Fruit fly (Drosophila melanogaster): Measurements from ENCODE around the gene Dus2.

Dus2 gene

DNA sequence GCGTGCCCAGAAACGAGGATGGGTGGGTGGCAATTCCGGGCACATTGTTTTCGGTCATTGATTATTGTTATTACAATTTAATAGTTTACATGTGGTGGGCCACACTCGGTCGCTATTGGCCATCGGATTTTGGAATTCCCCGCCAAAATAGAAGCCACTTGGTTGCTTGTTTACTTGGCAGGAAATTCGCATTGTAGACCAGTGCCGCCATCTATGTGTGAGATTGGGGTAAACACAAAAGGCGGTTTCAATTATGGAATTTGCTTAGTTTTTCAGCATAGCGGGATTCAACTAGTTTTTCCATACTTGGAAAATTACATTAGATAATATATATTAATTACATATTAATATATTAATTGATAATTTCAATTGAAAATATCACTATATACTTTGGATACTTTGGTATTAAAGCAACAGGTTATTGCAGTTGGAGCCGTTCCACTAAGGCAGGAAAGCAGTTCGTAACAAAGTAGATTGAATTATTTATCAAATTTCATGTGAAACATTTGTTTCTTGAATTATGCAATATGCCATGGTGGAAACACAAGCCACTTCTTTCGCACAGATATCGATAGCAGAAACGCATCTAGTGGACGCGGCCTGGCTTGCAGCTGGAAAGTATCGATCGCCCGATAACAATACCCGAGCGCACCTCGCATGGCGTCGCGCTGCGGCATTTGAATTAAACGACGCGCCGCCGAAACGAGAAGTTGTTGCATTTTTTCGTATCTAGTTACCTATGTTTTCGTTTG, 9.4 kb downstream of the Dus2 start, which contains the start of gene mud:
TSS of gene mud (plus strand) at position 698 of the 752 bp plus-strand sequence.
- TF ChIP-seq grau (tag; optimal IDR thresholded peaks at IDR 0.05), result peak; percentile 43
- TF ChIP-seq Oli (tag; optimal IDR thresholded peaks at IDR 0.05), result peak; percentile 14
- TF ChIP-seq CG13894 (tag; optimal IDR thresholded peaks at IDR 0.05), result no peak
- peak; percentile 20 for TF ChIP-seq zfh2 (GFP tag; optimal IDR thresholded peaks at IDR 0.05)
- TF ChIP-seq CTCF (GFP tag; optimal IDR thresholded peaks at IDR 0.05), result peak; percentile 91
- TF ChIP-seq CG6272 (GFP tag; IDR thresholded peaks at IDR 0.05), result no peak
- no peak for TF ChIP-seq hth (optimal IDR thresholded peaks at IDR 0.05)
- no peak for TF ChIP-seq fd64A (GFP tag; optimal IDR thresholded peaks at IDR 0.05)
- no peak for TF ChIP-seq CG1233 (GFP tag; optimal IDR thresholded peaks at IDR 0.05)
- no peak for TF ChIP-seq corto (GFP tag; optimal IDR thresholded peaks at IDR 0.05)
- TF ChIP-seq HLH54F (GFP tag; optimal IDR thresholded peaks at IDR 0.05), result peak; percentile 8
- no peak for TF ChIP-seq Max (GFP tag; optimal IDR thresholded peaks at IDR 0.05)
- TF ChIP-seq cwo (GFP tag; optimal IDR thresholded peaks at IDR 0.05), result no peak
- no peak for TF ChIP-seq CG10959 (GFP tag; IDR thresholded peaks at IDR 0.05)
- TF ChIP-seq inv (GFP tag; IDR thresholded peaks at IDR 0.05; ENCODE audit: partially characterized antibody), result peak; percentile 56
- peak; percentile 65 for TF ChIP-seq CG2116 (GFP tag; optimal IDR thresholded peaks at IDR 0.05)
- no peak for TF ChIP-seq CG7928 (GFP tag; optimal IDR thresholded peaks at IDR 0.05)
- TF ChIP-seq H15 (GFP tag; IDR thresholded peaks at IDR 0.05), result no peak
- no peak for TF ChIP-seq Hand (GFP tag; optimal IDR thresholded peaks at IDR 0.05)
- no peak for TF ChIP-seq CG1529 (GFP tag; optimal IDR thresholded peaks at IDR 0.05)
- no peak for TF ChIP-seq h (optimal IDR thresholded peaks at IDR 0.05)
- TF ChIP-seq odd (GFP tag; optimal IDR thresholded peaks at IDR 0.05), result no peak
- TF ChIP-seq CG6254 (GFP tag; optimal IDR thresholded peaks at IDR 0.05), result no peak
- TF ChIP-seq sc (optimal IDR thresholded peaks at IDR 0.05), result no peak
- peak; percentile 5 for TF ChIP-seq sc (GFP tag; optimal IDR thresholded peaks at IDR 0.05)
- TF ChIP-seq CG3838 (GFP tag; optimal IDR thresholded peaks at IDR 0.05), result no peak
- peak; percentile 95 for TF ChIP-seq ssp (GFP tag; IDR thresholded peaks at IDR 0.05)
- TF ChIP-seq nerfin-2 (GFP tag; IDR thresholded peaks at IDR 0.05; ENCODE audit: partially characterized antibody), result peak; percentile 69
- peak; percentile 84 for TF ChIP-seq Bgb (GFP tag; IDR thresholded peaks at IDR 0.05; ENCODE audit: partially characterized antibody)
- TF ChIP-seq nom (GFP tag; optimal IDR thresholded peaks at IDR 0.05), result no peak
- TF ChIP-seq ind (GFP tag; optimal IDR thresholded peaks at IDR 0.05), result peak; percentile 20
- no peak for TF ChIP-seq Asciz (GFP tag; optimal IDR thresholded peaks at IDR 0.05)
- peak; percentile 48 for TF ChIP-seq hbn (GFP tag; IDR thresholded peaks at IDR 0.05; ENCODE audit: partially characterized antibody)
- no peak for TF ChIP-seq stc (GFP tag; IDR thresholded peaks at IDR 0.05)
- peak; percentile 79 for TF ChIP-seq Ets65A (GFP tag)
- TF ChIP-seq Fer1 (GFP tag; optimal IDR thresholded peaks at IDR 0.05), result no peak
- no peak for TF ChIP-seq Atf6 (GFP tag; IDR thresholded peaks at IDR 0.05)
- peak; percentile 79 for TF ChIP-seq Med (GFP tag)
- TF ChIP-seq CG14965 (GFP tag; optimal IDR thresholded peaks at IDR 0.05; ENCODE audit: borderline replicate concordance), result no peak
- no peak for TF ChIP-seq emc (GFP tag; optimal IDR thresholded peaks at IDR 0.05)
- TF ChIP-seq lbe (GFP tag; optimal IDR thresholded peaks at IDR 0.05), result no peak
- peak in 1 of 2 experiments; percentile 50 for TF ChIP-seq bsh (GFP tag; optimal IDR thresholded peaks at IDR 0.05)
- TF ChIP-seq CG10147 (GFP tag; optimal IDR thresholded peaks at IDR 0.05), result no peak
- no peak for TF ChIP-seq CG15011 (GFP tag; optimal IDR thresholded peaks at IDR 0.05)
- peak; percentile 29; the same call in 1 of the 2 replicates for TF ChIP-seq ttk (GFP tag; IDR thresholded peaks at IDR 0.05)
- TF ChIP-seq CG10209 (GFP tag; optimal IDR thresholded peaks at IDR 0.05), result peak; percentile 44
- TF ChIP-seq CG12659 (GFP tag; optimal IDR thresholded peaks at IDR 0.05), result peak; percentile 25
- no peak for TF ChIP-seq ac (GFP tag; optimal IDR thresholded peaks at IDR 0.05)
- TF ChIP-seq gcm (GFP tag; optimal IDR thresholded peaks at IDR 0.05), result no peak
- TF ChIP-seq bowl (GFP tag; IDR thresholded peaks at IDR 0.05), result no peak

Measured in whole organism, embryonic.